Worm (Caenorhabditis elegans) whole organism, L1 larva: ENCODE results near the gene M110.3.

Experiments used
- ces-1 ChIP-seq: fragments of 150-350 bp; optimal IDR thresholded peaks from 2 replicates; lab custom pipeline; 2014; ENCODE audit warnings: missing biosample characterization, missing genetic modification reagents, missing genetic modification characterization
- fos-1 ChIP-seq: fragments of 150-350 bp; optimal IDR thresholded peaks from 2 replicates; lab custom pipeline; 2014; ENCODE audit warnings: missing biosample characterization, missing genetic modification characterization
- hpl-2 ChIP-seq: fragments of 150-350 bp; optimal IDR thresholded peaks from 2 replicates; lab custom pipeline; 2014; ENCODE audit warnings: missing biosample characterization, missing genetic modification reagents, missing genetic modification characterization
- jun-1 ChIP-seq: fragments of 150-350 bp; optimal IDR thresholded peaks from 2 replicates; lab custom pipeline; 2014; ENCODE audit warnings: missing biosample characterization, missing genetic modification reagents, missing genetic modification characterization
- lsy-2 ChIP-seq, 2 experiments: fragments of 150-350 bp; optimal IDR thresholded peaks; 2 replicates each; lab custom pipeline; 2014; ENCODE audit warnings: missing biosample characterization in 2 of 2, missing genetic modification characterization in 2 of 2
- nhr-76 ChIP-seq: sonication (generic microtip); optimal IDR thresholded peaks from 2 replicates; lab custom pipeline; 2017; ENCODE audit warnings: missing biosample characterization, missing genetic modification characterization
- skn-1 ChIP-seq: fragments of 150-350 bp; optimal IDR thresholded peaks from 2 replicates; lab custom pipeline; 2014; ENCODE audit warnings: missing biosample characterization, missing genetic modification characterization
- snpc-4 ChIP-seq: fragments of 150-350 bp; optimal IDR thresholded peaks from 2 replicates; lab custom pipeline; 2014; ENCODE audit warnings: missing biosample characterization, missing genetic modification characterization
- snu-23 ChIP-seq: sonication (generic microtip); optimal IDR thresholded peaks from 2 replicates; lab custom pipeline; 2016; ENCODE audit warnings: missing genetic modification characterization, missing compliant biosample characterization
- unc-62 ChIP-seq: fragments of 150-350 bp; optimal IDR thresholded peaks from 2 replicates; lab custom pipeline; 2014; ENCODE audit warnings: missing biosample characterization, missing genetic modification reagents, missing genetic modification characterization
- xbp-1 ChIP-seq: sonication (generic microtip); optimal IDR thresholded peaks from 2 replicates; lab custom pipeline; 2016; ENCODE audit warnings: missing genetic modification characterization, missing compliant biosample characterization
- zip-4 ChIP-seq: fragments of 200-800 bp; sonication (Bioruptor generic); optimal IDR thresholded peaks from 2 replicates; lab custom pipeline; 2018; ENCODE audit warnings: mild to moderate bottlenecking, missing genetic modification characterization, moderate library complexity, missing compliant biosample characterization

ce11 chrII:8263562-8263961 lies 47.1 kb upstream of the M110.3 start:
- TF ChIP-seq hpl-2 (GFP tag; lab: Kevin White, UChicago) = no peak
- no peak for TF ChIP-seq lsy-2 (tag; optimal IDR thresholded peaks at IDR 0.05; lab: Kevin White, UChicago)
- no peak for TF ChIP-seq fos-1 (tag; lab: Kevin White, UChicago)
- no peak for TF ChIP-seq snu-23
- TF ChIP-seq ces-1 (GFP tag; lab: Kevin White, UChicago) = no peak
- no peak for TF ChIP-seq jun-1 (tag; lab: Kevin White, UChicago)
- no peak for TF ChIP-seq zip-4
- TF ChIP-seq unc-62 (GFP tag; lab: Kevin White, UChicago) = no peak
- no peak for TF ChIP-seq xbp-1 (tag; lab: Kevin White, UChicago)
- TF ChIP-seq snpc-4 (tag; lab: Kevin White, UChicago) = no peak
- TF ChIP-seq skn-1 (tag; lab: Kevin White, UChicago) = no peak
- TF ChIP-seq nhr-76 (tag; lab: Kevin White, UChicago) = no peak
